Fruit fly (Drosophila melanogaster): ENCODE data around the gene msl-2.
A peak's percentile ranks its signal among the peaks of the same experiment; 100 is the strongest.

Gene msl-2

dm6 chr2L:3478034-3478880, 12.3 kb upstream of the msl-2 start, which contains the start of gene Thor (continued):
- peak; percentile 88 for TF ChIP-seq rib (GFP tag; IDR thresholded peaks at IDR 0.05)
- TF ChIP-seq Blimp-1 (GFP tag; optimal IDR thresholded peaks at IDR 0.05) = peak; percentile 58
- TF ChIP-seq h (optimal IDR thresholded peaks at IDR 0.05) = no peak
- peak; percentile 57 for TF ChIP-seq CG15011 (GFP tag; optimal IDR thresholded peaks at IDR 0.05)
- TF ChIP-seq CG6689 (GFP tag; IDR thresholded peaks at IDR 0.05) = no peak
- peak; percentile 68 for TF ChIP-seq nom (GFP tag; optimal IDR thresholded peaks at IDR 0.05)
- TF ChIP-seq CG34422 (GFP tag; IDR thresholded peaks at IDR 0.05) = peak; percentile 84; the same call in 1 of the 3 replicates
- no peak for TF ChIP-seq lola (GFP tag; optimal IDR thresholded peaks at IDR 0.05)
- peak; percentile 55 for TF ChIP-seq ap (GFP tag; IDR thresholded peaks at IDR 0.05)
- TF ChIP-seq otp (GFP tag; IDR thresholded peaks at IDR 0.05) = peak; percentile 89
- peak; percentile 26 for TF ChIP-seq CG9817 (tag; optimal IDR thresholded peaks at IDR 0.05)
- no peak for TF ChIP-seq Hr39 (optimal IDR thresholded peaks at IDR 0.05)
- no peak for TF ChIP-seq ind (GFP tag; optimal IDR thresholded peaks at IDR 0.05)
- no peak for TF ChIP-seq CG10366 (GFP tag; IDR thresholded peaks at IDR 0.05)
- TF ChIP-seq CG7839 (tag; optimal IDR thresholded peaks at IDR 0.05) = peak; percentile 61
- 0 out of 3 replicates have a peak, but pooled peaks have one; percentile 24 for TF ChIP-seq CG17361 (GFP tag; IDR thresholded peaks at IDR 0.05)
- peak; percentile 33; the same call in 1 of the 2 replicates for TF ChIP-seq lmd (GFP tag; IDR thresholded peaks at IDR 0.05)
- TF ChIP-seq cwo (GFP tag; optimal IDR thresholded peaks at IDR 0.05) = peak; percentile 85
- TF ChIP-seq dati (GFP tag; IDR thresholded peaks at IDR 0.05) = peak; percentile 69
- TF ChIP-seq BtbVII (GFP tag; optimal IDR thresholded peaks at IDR 0.05) = peak; percentile 81
- peak; percentile 65; the same call in 1 of the 2 replicates for TF ChIP-seq danr (GFP tag; IDR thresholded peaks at IDR 0.05)
- TF ChIP-seq seq (GFP tag; IDR thresholded peaks at IDR 0.05) = peak; percentile 86
- peak; percentile 61 for TF ChIP-seq CG17829 (tag; optimal IDR thresholded peaks at IDR 0.05)
- TF ChIP-seq CG4854 (GFP tag; optimal IDR thresholded peaks at IDR 0.05) = peak; percentile 60
- peak; percentile 43 for TF ChIP-seq Mad (GFP tag; optimal IDR thresholded peaks at IDR 0.05)
- TF ChIP-seq CTCF (GFP tag; optimal IDR thresholded peaks at IDR 0.05) = peak; percentile 29
- TF ChIP-seq CG8478 (optimal IDR thresholded peaks at IDR 0.05) = no peak
- peak; percentile 63 for TF ChIP-seq Bdp1 (GFP tag; optimal IDR thresholded peaks at IDR 0.05)
- peak; percentile 69 for TF ChIP-seq CG1647 (GFP tag; optimal IDR thresholded peaks at IDR 0.05)
- TF ChIP-seq zen (tag; optimal IDR thresholded peaks at IDR 0.05) = no peak
- TF ChIP-seq nerfin-1 (tag; optimal IDR thresholded peaks at IDR 0.05) = peak; percentile 63
- no peak for TF ChIP-seq D19B (GFP tag; optimal IDR thresholded peaks at IDR 0.05)
- peak; percentile 31; the same call in 1 of the 2 replicates for TF ChIP-seq CG4730 (GFP tag; IDR thresholded peaks at IDR 0.05)
- TF ChIP-seq stc (GFP tag; IDR thresholded peaks at IDR 0.05) = peak; percentile 73
- peak; percentile 13; the same call in 1 of the 2 replicates for TF ChIP-seq CG7372 (GFP tag; IDR thresholded peaks at IDR 0.05)
- TF ChIP-seq fru (optimal IDR thresholded peaks at IDR 0.05) = no peak
- TF ChIP-seq Doc3 (GFP tag; IDR thresholded peaks at IDR 0.05; ENCODE audit: partially characterized antibody) = no peak
- peak; percentile 74; the same call in 1 of the 2 replicates for TF ChIP-seq Rfx (GFP tag; IDR thresholded peaks at IDR 0.05)
- peak; percentile 61; the same call in 1 of the 2 replicates for TF ChIP-seq toy (GFP tag; IDR thresholded peaks at IDR 0.05)
- peak; percentile 40 to 41 for TF ChIP-seq Hr51 (GFP tag; optimal IDR thresholded peaks at IDR 0.05)
- no peak for TF ChIP-seq Oaz (GFP tag; IDR thresholded peaks at IDR 0.05)
- no peak for TF ChIP-seq CG9215 (GFP tag; IDR thresholded peaks at IDR 0.05)
- no peak for TF ChIP-seq CG9437 (GFP tag; optimal IDR thresholded peaks at IDR 0.05)
- no peak for TF ChIP-seq pita (GFP tag; optimal IDR thresholded peaks at IDR 0.05)
- peak; percentile 52 for TF ChIP-seq CG18764 (GFP tag; optimal IDR thresholded peaks at IDR 0.05)
- peak; percentile 6 for TF ChIP-seq NK7.1 (GFP tag; optimal IDR thresholded peaks at IDR 0.05)
- TF ChIP-seq Jarid2 (GFP tag; optimal IDR thresholded peaks at IDR 0.05) = peak; percentile 97
- no peak for TF ChIP-seq CG31388 (GFP tag; optimal IDR thresholded peaks at IDR 0.05)
- TF ChIP-seq Mrtf (GFP tag; IDR thresholded peaks at IDR 0.05) = 0 out of 3 replicates have a peak, but pooled peaks have one; percentile 14
- TF ChIP-seq CG4424 (GFP tag; optimal IDR thresholded peaks at IDR 0.05) = peak; percentile 40
- no peak for TF ChIP-seq Fer2 (tag; optimal IDR thresholded peaks at IDR 0.05)
